Worm (Caenorhabditis elegans) whole organism, young adult: ENCODE measurements around the gene ZC477.3.
A peak's percentile ranks its signal among the peaks of the same experiment; 100 is the strongest.

Experiments used
- B0336.3 ChIP-seq: fragments of 200-800 bp; sonication (Bioruptor generic); IDR thresholded peaks from 2 replicates; pipeline ENCODE4 v1.3.6; 2022; ENCODE audit warnings: missing genetic modification characterization, missing compliant biosample characterization
- C17E4.6 ChIP-seq: fragments of 200-800 bp; sonication (Bioruptor generic); IDR thresholded peaks from 2 replicates; pipeline ENCODE4 v1.3.6; 2022; ENCODE audit warnings: missing genetic modification reagents, missing genetic modification characterization, missing compliant biosample characterization
- D2030.7 ChIP-seq: fragments of 200-800 bp; sonication (Bioruptor generic); IDR thresholded peaks from 2 replicates; pipeline ENCODE4 v1.3.6; 2022; ENCODE audit warnings: missing genetic modification reagents, missing genetic modification characterization, missing compliant biosample characterization
- F23B12.7 ChIP-seq: sonication (generic microtip); optimal IDR thresholded peaks from 2 replicates; lab custom pipeline; 2017; ENCODE audit warnings: missing genetic modification characterization, mild to moderate bottlenecking, missing compliant biosample characterization, antibody characterized with exemption, moderate library complexity; ENCODE audit not compliant: insufficient read depth
- F33H1.4 ChIP-seq: fragments of 200-800 bp; sonication (Bioruptor generic); IDR thresholded peaks from 2 replicates; pipeline ENCODE4 v1.3.6; 2022; ENCODE audit warnings: missing genetic modification reagents, missing genetic modification characterization, missing compliant biosample characterization
- F37B4.10 ChIP-seq: fragments of 200-800 bp; sonication (Bioruptor generic); IDR thresholded peaks from 2 replicates; pipeline ENCODE4 v1.3.6; 2022; ENCODE audit warnings: missing genetic modification characterization, missing compliant biosample characterization
- F52B5.7 ChIP-seq: sonication (generic microtip); optimal IDR thresholded peaks from 2 replicates; lab custom pipeline; 2016; ENCODE audit warnings: mild to moderate bottlenecking, missing genetic modification characterization, missing compliant biosample characterization
- T07F8.4 ChIP-seq: sonication (generic microtip); optimal IDR thresholded peaks from 2 replicates; lab custom pipeline; 2016; ENCODE audit warnings: mild to moderate bottlenecking, missing genetic modification characterization, moderate library complexity, missing compliant biosample characterization
- ZK185.1 ChIP-seq: sonication (generic microtip); optimal IDR thresholded peaks from 2 replicates; lab custom pipeline; 2016; ENCODE audit warnings: mild to moderate bottlenecking, missing genetic modification characterization, missing compliant biosample characterization; ENCODE audit not compliant: poor library complexity, severe bottlenecking
- aptf-2 ChIP-seq: fragments of 200-800 bp; sonication (Bioruptor generic); conservative IDR thresholded peaks from 2 replicates; pipeline ENCODE4 v1.3.6; 2022; ENCODE audit warnings: missing genetic modification reagents, missing genetic modification characterization, missing compliant biosample characterization
- attf-3 ChIP-seq: fragments of 200-800 bp; sonication (Bioruptor generic); conservative IDR thresholded peaks from 2 replicates; pipeline ENCODE4 v1.3.6; 2022; ENCODE audit warnings: missing genetic modification reagents, missing genetic modification characterization, missing compliant biosample characterization
- attf-5 ChIP-seq: fragments of 200-800 bp; sonication (Bioruptor generic); optimal IDR thresholded peaks from 2 replicates; lab custom pipeline; 2018; ENCODE audit warnings: mild to moderate bottlenecking, missing genetic modification characterization, missing compliant biosample characterization
- attf-6 ChIP-seq: fragments of 200-800 bp; sonication (Bioruptor generic); IDR thresholded peaks from 2 replicates; pipeline ENCODE4 v1.3.6; 2022; ENCODE audit warnings: missing genetic modification reagents, missing genetic modification characterization, missing compliant biosample characterization
- cebp-1 ChIP-seq, 2 experiments: fragments of 200-800 bp in 1 of 2; sonication (Bioruptor generic) in 1 of 2; sonication (generic microtip) in 1 of 2; IDR thresholded peaks in 1 of 2; optimal IDR thresholded peaks in 1 of 2; 2 replicates each; pipeline versions ENCODE4 v1.3.6 to Lab custom; 2017 to 2022; ENCODE audit warnings: missing compliant biosample characterization in 2 of 2, missing genetic modification characterization in 2 of 2, mild to moderate bottlenecking in 1 of 2, missing genetic modification reagents in 1 of 2, moderate library complexity in 1 of 2
- ceh-91 ChIP-seq: fragments of 200-800 bp; sonication (Bioruptor generic); IDR thresholded peaks from 2 replicates; pipeline ENCODE4 v1.3.6; 2022; ENCODE audit warnings: missing genetic modification reagents, missing genetic modification characterization, missing compliant biosample characterization
- dox-1 ChIP-seq: fragments of 200-800 bp; sonication (Bioruptor generic); IDR thresholded peaks from 2 replicates; pipeline ENCODE4 v1.3.6; 2022; ENCODE audit warnings: missing genetic modification reagents, missing genetic modification characterization, missing compliant biosample characterization
- dpl-1 ChIP-seq: fragments of 150-350 bp; optimal IDR thresholded peaks from 2 replicates; lab custom pipeline; 2014; ENCODE audit warnings: missing biosample characterization, missing genetic modification reagents, missing genetic modification characterization
- efl-1 ChIP-seq: fragments of 150-350 bp; optimal IDR thresholded peaks from 2 replicates; lab custom pipeline; 2014; ENCODE audit warnings: missing biosample characterization, missing genetic modification reagents, missing genetic modification characterization
- egl-44 ChIP-seq: fragments of 200-800 bp; sonication (Bioruptor generic); IDR thresholded peaks from 2 replicates; pipeline ENCODE4 v1.3.6; 2022; ENCODE audit warnings: missing genetic modification reagents, missing genetic modification characterization, missing compliant biosample characterization
- him-1 ChIP-seq: sonication (generic microtip); optimal IDR thresholded peaks from 2 replicates; lab custom pipeline; 2016; ENCODE audit warnings: missing genotype, missing genetic modification reagents, missing genetic modification characterization, missing compliant biosample characterization
- hmg-1.2 ChIP-seq: fragments of 200-800 bp; sonication (Bioruptor generic); IDR thresholded peaks from 2 replicates; pipeline ENCODE4 v1.3.6; 2022; ENCODE audit warnings: missing genetic modification reagents, missing genetic modification characterization, missing compliant biosample characterization
- hsf-1 ChIP-seq: fragments of 200-800 bp; sonication (Bioruptor generic); IDR thresholded peaks from 2 replicates; pipeline ENCODE4 v1.3.6; 2022; ENCODE audit warnings: missing genetic modification reagents, missing genetic modification characterization, missing compliant biosample characterization
- let-607 ChIP-seq, 2 experiments: fragments of 200-800 bp in 1 of 2; sonication (Bioruptor generic) in 1 of 2; sonication (generic microtip) in 1 of 2; optimal IDR thresholded peaks; 2 replicates each; lab custom pipeline; 2016 to 2018; ENCODE audit warnings: mild to moderate bottlenecking in 2 of 2, missing compliant biosample characterization in 2 of 2, missing genetic modification characterization in 2 of 2, moderate library complexity in 2 of 2, missing genotype in 1 of 2
- lin-54 ChIP-seq: fragments of 200-800 bp; sonication (Bioruptor generic); optimal IDR thresholded peaks from 2 replicates; lab custom pipeline; 2018; ENCODE audit warnings: mild to moderate bottlenecking, missing genetic modification characterization, missing compliant biosample characterization
- lsl-1 ChIP-seq: fragments of 200-800 bp; sonication (Bioruptor generic); optimal IDR thresholded peaks from 2 replicates; lab custom pipeline; 2018; ENCODE audit warnings: mild to moderate bottlenecking, missing genetic modification characterization, moderate library complexity, missing compliant biosample characterization
- madf-6 ChIP-seq: fragments of 200-800 bp; sonication (Bioruptor generic); IDR thresholded peaks from 2 replicates; pipeline ENCODE4 v1.3.6; 2022; ENCODE audit warnings: missing genetic modification reagents, missing genetic modification characterization, missing compliant biosample characterization
- mcd-1 ChIP-seq: fragments of 200-800 bp; sonication (Bioruptor generic); IDR thresholded peaks from 2 replicates; pipeline ENCODE4 v1.3.6; 2022; ENCODE audit warnings: missing genetic modification reagents, missing genetic modification characterization, missing compliant biosample characterization
- nfyb-1 ChIP-seq: fragments of 200-800 bp; sonication (Bioruptor generic); IDR thresholded peaks from 2 replicates; pipeline ENCODE4 v1.3.6; 2022; ENCODE audit warnings: missing genetic modification reagents, missing genetic modification characterization, missing compliant biosample characterization
- nhr-179 ChIP-seq: sonication (generic microtip); optimal IDR thresholded peaks from 2 replicates; lab custom pipeline; 2016; ENCODE audit warnings: mild to moderate bottlenecking, missing genetic modification characterization, missing compliant biosample characterization
- nhr-80 ChIP-seq: sonication (generic microtip); optimal IDR thresholded peaks from 2 replicates; lab custom pipeline; 2016; ENCODE audit warnings: missing genetic modification characterization, missing compliant biosample characterization
- pbrm-1 ChIP-seq: fragments of 200-800 bp; sonication (Bioruptor generic); IDR thresholded peaks from 2 replicates; pipeline ENCODE4 v1.3.6; 2022; ENCODE audit warnings: missing genetic modification reagents, missing genetic modification characterization, missing compliant biosample characterization
- pha-4 ChIP-seq: fragments of 150-350 bp; sonication (generic microtip); optimal IDR thresholded peaks from 2 replicates; lab custom pipeline; 2014; ENCODE audit warnings: missing biosample characterization, missing genetic modification reagents, missing genetic modification characterization
- sdz-38 ChIP-seq: sonication (generic microtip); optimal IDR thresholded peaks from 2 replicates; lab custom pipeline; 2016; ENCODE audit warnings: missing genotype, missing genetic modification characterization, missing compliant biosample characterization
- snpc-3.4 ChIP-seq: sonication (generic microtip); optimal IDR thresholded peaks from 2 replicates; lab custom pipeline; 2017; ENCODE audit warnings: missing genetic modification characterization, mild to moderate bottlenecking, missing compliant biosample characterization, antibody characterized with exemption, moderate library complexity, missing genotype, missing genetic modification reagents
- snpc-4 ChIP-seq, 5 experiments: fragments of 150-350 bp in 1 of 5; sonication (generic microtip) in 4 of 5; optimal IDR thresholded peaks; 2 replicates each; lab custom pipeline; 2014 to 2018; ENCODE audit warnings: missing genetic modification characterization in 5 of 5, missing biosample characterization in 3 of 5, antibody characterized with exemption in 2 of 5, mild to moderate bottlenecking in 2 of 5, missing compliant biosample characterization in 2 of 5, missing genotype in 2 of 5, moderate library complexity in 2 of 5, missing genetic modification reagents in 1 of 5
- tbx-9 ChIP-seq: sonication (generic microtip); optimal IDR thresholded peaks from 2 replicates; lab custom pipeline; 2016; ENCODE audit warnings: borderline replicate concordance, missing genetic modification characterization, inconsistent platforms, missing compliant biosample characterization
- unc-130 ChIP-seq: sonication (generic microtip); optimal IDR thresholded peaks from 2 replicates; lab custom pipeline; 2016; ENCODE audit warnings: missing genetic modification reagents, missing genetic modification characterization, missing compliant biosample characterization
- zfh-2 ChIP-seq: fragments of 200-800 bp; sonication (Bioruptor generic); conservative IDR thresholded peaks from 2 replicates; pipeline ENCODE4 v1.3.6; 2022; ENCODE audit warnings: missing genetic modification reagents, missing genetic modification characterization, missing compliant biosample characterization
- zim-3 ChIP-seq: sonication (generic microtip); optimal IDR thresholded peaks from 2 replicates; lab custom pipeline; 2017; ENCODE audit warnings: mild to moderate bottlenecking, missing genetic modification characterization, moderate library complexity, missing compliant biosample characterization
- ztf-26 ChIP-seq: sonication (generic microtip); optimal IDR thresholded peaks from 2 replicates; lab custom pipeline; 2017; ENCODE audit warnings: missing genetic modification characterization, missing compliant biosample characterization

The ZC477.3 gene

DNA sequence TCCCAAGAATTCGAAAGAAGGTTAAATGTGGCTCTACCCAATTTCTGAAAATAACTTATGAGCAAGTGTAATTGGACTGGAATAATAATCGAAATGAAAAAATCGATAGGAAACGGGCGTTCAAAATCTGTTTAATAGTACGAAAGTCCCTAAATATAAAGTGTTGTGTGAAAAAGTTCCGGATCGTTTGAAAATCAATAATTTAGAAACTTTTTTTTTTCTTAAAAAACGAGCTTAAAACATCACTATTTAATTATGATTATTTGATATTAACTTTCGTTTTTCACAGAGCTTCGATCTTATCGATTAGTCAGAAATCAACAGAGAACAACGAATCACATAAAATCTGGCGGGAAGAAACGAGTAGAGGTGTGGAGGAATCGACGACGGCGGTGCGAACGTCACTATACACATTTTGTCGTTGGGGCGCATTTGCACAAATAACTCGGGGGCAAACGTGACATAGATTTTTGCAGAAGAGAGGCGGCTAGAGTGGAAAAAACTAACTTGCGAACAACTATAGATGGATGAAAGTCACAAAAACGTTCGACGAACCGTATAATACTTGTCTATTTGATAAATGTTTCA, 41.5 kb downstream of the ZC477.3 start, which contains the start of gene hecd-1:
TSS of gene hecd-1 (minus strand) at position 51 of the 588 bp plus-strand sequence.
- TF ChIP-seq attf-3 (GFP tag; lab: Robert Waterston, UW) (no peak), attf-6 (GFP tag; lab: Robert Waterston, UW) (no peak), nhr-80 (peak; percentile 16), F23B12.7 (peak; percentile 56), zim-3 (tag; lab: Kevin White, UChicago) (no peak), mcd-1 (GFP tag; lab: Robert Waterston, UW) (peak; percentile 35), attf-5 (peak; percentile 24), let-607 (tag; optimal IDR thresholded peaks at IDR 0.05; lab: Kevin White, UChicago) (peak in 1 of 2 experiments; percentile 11)

DNA sequence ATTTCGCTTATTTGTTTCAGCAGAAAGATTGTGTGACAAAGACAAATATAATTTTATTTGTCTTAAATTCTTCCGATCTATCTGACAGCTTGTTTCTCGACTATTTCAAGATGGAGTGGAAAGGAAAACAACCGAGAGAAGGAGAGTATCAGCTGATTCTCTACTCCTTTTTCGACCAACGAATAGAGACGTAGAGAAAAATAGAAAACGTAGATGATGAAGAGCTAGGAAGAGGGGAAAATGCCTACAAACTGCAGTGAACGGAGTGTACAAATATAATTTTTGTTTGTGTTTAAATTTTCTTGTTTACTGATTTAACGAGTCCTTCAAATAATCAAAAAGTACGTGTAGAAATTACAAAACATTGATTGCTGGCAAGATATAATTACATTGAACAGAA, 44.4 kb downstream of the ZC477.3 start:
- peak; percentile 50; the same call in 1 of the 2 replicates for TF ChIP-seq hmg-1.2
- peak; percentile 24 for TF ChIP-seq nhr-80
- TF ChIP-seq cebp-1 (GFP tag; IDR thresholded peaks at IDR 0.05; lab: Robert Waterston, UW) = no peak
- TF ChIP-seq cebp-1 (tag; optimal IDR thresholded peaks at IDR 0.05; lab: Kevin White, UChicago) = peak; percentile 26
- TF ChIP-seq pha-4 (tag; lab: Kevin White, UChicago) = peak; percentile 68
- TF ChIP-seq nhr-179 = no peak
- TF ChIP-seq ZK185.1 (tag; lab: Kevin White, UChicago) = peak; percentile 2
- TF ChIP-seq lin-54 = no peak

DNA sequence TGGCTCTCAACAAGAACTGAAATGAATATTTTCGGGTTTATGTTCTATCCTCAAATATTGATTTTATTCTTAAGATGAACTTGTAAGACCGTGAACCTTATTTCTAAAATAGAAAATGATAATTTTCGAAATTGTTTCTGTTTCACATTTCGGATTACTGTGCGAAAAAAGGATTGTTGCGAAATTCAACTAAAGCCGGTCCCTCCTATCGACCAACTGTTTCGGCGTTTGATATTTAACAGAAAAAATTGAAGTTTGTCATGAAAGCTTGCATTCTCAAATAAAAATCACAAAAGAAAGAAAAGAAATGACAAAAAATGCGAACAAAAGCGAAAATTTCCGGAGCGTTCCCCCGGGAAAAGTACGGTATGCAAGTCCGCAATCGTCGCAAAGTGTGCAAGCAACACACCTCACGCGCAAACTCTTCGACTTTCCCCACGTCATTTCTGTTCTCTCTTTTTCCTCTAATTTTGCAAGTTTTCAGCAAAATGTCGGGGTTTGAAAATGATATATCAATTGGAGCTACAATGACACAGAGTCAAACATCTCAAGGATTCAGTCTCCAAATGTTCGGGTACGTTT, 45.8 kb downstream of the ZC477.3 start, which contains the start of gene C34D4.4:
TSS of gene C34D4.4 (plus strand) at position 342 of the 582 bp plus-strand sequence.
- TF ChIP-seq hmg-1.2 (peak; percentile 14; the same call in 1 of the 2 replicates), cebp-1 (GFP tag; IDR thresholded peaks at IDR 0.05; lab: Robert Waterston, UW) (peak; percentile 60; the same call in 1 of the 2 replicates), cebp-1 (tag; optimal IDR thresholded peaks at IDR 0.05; lab: Kevin White, UChicago) (peak; percentile 94), F37B4.10 (GFP tag; lab: Robert Waterston, UW) (no peak), sdz-38 (tag; lab: Kevin White, UChicago) (no peak), him-1 (tag; lab: Kevin White, UChicago) (no peak), T07F8.4 (tag; lab: Kevin White, UChicago) (no peak), F52B5.7 (tag; lab: Kevin White, UChicago) (no peak), tbx-9 (tag; lab: Kevin White, UChicago) (no peak), attf-6 (GFP tag; lab: Robert Waterston, UW) (no peak), snpc-4 (GFP tag; optimal IDR thresholded peaks at IDR 0.05; lab: Kevin White, UChicago) (no peak), snpc-4 (tag; optimal IDR thresholded peaks at IDR 0.05; lab: Kevin White, UChicago) (peak in 2 of 4 experiments; percentile 42 to 54), B0336.3 (GFP tag; lab: Robert Waterston, UW) (no peak), dpl-1 (GFP tag; lab: Kevin White, UChicago) (peak; percentile 21), snpc-3.4 (no peak), lin-54 (peak; percentile 27), D2030.7 (GFP tag; lab: Robert Waterston, UW) (peak; percentile 14; the same call in 1 of the 2 replicates), lsl-1 (GFP tag; lab: Kevin White, UChicago) (peak; percentile 73), mcd-1 (GFP tag; lab: Robert Waterston, UW) (0 out of 2 replicates have a peak, but pooled peaks have one; percentile 9), aptf-2 (GFP tag; lab: Robert Waterston, UW) (peak; percentile 93), egl-44 (GFP tag; lab: Robert Waterston, UW) (no peak), C17E4.6 (GFP tag; lab: Robert Waterston, UW) (no peak), ceh-91 (GFP tag; lab: Robert Waterston, UW) (peak; percentile 52), dox-1 (GFP tag; lab: Robert Waterston, UW) (peak; percentile 43; the same call in 1 of the 2 replicates), hsf-1 (0 out of 2 replicates have a peak, but pooled peaks have one; percentile 55), pbrm-1 (0 out of 2 replicates have a peak, but pooled peaks have one; percentile 21), madf-6 (GFP tag; lab: Robert Waterston, UW) (peak; percentile 43; the same call in 1 of the 2 replicates), F23B12.7 (no peak), pha-4 (tag; lab: Kevin White, UChicago) (no peak), F33H1.4 (GFP tag; lab: Robert Waterston, UW) (peak; percentile 36; the same call in 1 of the 2 replicates), ztf-26 (tag; lab: Kevin White, UChicago) (no peak), efl-1 (peak; percentile 58), zfh-2 (GFP tag; lab: Robert Waterston, UW) (no peak), unc-130 (GFP tag; lab: Kevin White, UChicago) (no peak), nfyb-1 (GFP tag; lab: Robert Waterston, UW) (no peak)
